Worm (Caenorhabditis elegans): Measurements from ENCODE around the gene meg-2.

DNA sequence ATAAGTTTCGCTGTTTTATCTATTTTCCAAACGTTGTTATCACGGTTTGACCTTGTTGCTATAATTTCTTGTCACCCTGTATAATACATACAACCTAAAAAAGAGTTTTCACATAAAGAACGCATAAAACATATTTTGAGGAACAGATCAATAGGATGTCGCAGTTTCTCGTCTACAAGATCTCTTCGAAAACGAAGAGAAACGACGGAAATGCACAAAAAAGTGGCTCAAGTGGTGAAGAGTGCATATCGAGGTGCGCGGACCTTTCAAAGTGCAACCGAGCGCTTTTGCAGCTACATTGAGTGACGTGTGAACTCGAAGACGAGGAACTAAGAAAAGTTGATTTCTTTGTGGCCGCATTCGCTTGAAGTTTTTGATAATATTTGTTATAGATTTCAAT is 11.6 kb downstream of the meg-2 start, which contains the start of gene Y26E6A.2:
- TF ChIP-seq him-1 (tag; optimal IDR thresholded peaks at IDR 0.05) = no peak
- no peak for TF ChIP-seq W03F9.2 (tag; optimal IDR thresholded peaks at IDR 0.05)
- TF ChIP-seq dao-5 (tag; optimal IDR thresholded peaks at IDR 0.05) = no peak
